Fruit fly (Drosophila melanogaster) whole organism, embryonic: ENCODE measurements around the gene Ppn.

Source experiments
- Bdp1 ChIP-seq: fragments of 200-800 bp; sonication (Bioruptor generic); optimal IDR thresholded peaks from 3 replicates; lab custom pipeline; 2016; ENCODE audit warnings: missing biosample characterization, missing genetic modification characterization
- Blimp-1 ChIP-seq: fragments of 200-800 bp; sonication (Bioruptor generic); optimal IDR thresholded peaks from 3 replicates; lab custom pipeline; 2018; ENCODE audit warnings: missing biosample characterization, missing genetic modification characterization, mild to moderate bottlenecking, moderate library complexity, missing genetic modification reagents
- CG10959 ChIP-seq: fragments of 200-800 bp; sonication (Bioruptor generic); IDR thresholded peaks from 2 replicates; pipeline ENCODE4 v1.3.6; 2022; ENCODE audit warnings: missing biosample characterization, missing genetic modification characterization
- CG11247 ChIP-seq: fragments of 200-800 bp; sonication (Bioruptor generic); IDR thresholded peaks from 2 replicates; pipeline ENCODE4 v1.3.6; 2022; ENCODE audit warnings: missing biosample characterization, missing genetic modification characterization
- CG12071 ChIP-seq: fragments of 200-800 bp; sonication (Bioruptor generic); optimal IDR thresholded peaks from 3 replicates; lab custom pipeline; 2018; ENCODE audit warnings: missing biosample characterization, mild to moderate bottlenecking, missing genetic modification characterization
- CG13775 ChIP-seq: fragments of 200-800 bp; sonication (Bioruptor generic); optimal IDR thresholded peaks from 3 replicates; lab custom pipeline; 2017; ENCODE audit warnings: missing biosample characterization, mild to moderate bottlenecking, missing genetic modification characterization
- CG13894 ChIP-seq: fragments of 200-800 bp; sonication (Bioruptor generic); optimal IDR thresholded peaks from 3 replicates; lab custom pipeline; 2018; ENCODE audit warnings: missing biosample characterization, mild to moderate bottlenecking, missing genetic modification characterization, moderate library complexity
- CG14860 ChIP-seq: fragments of 200-800 bp; sonication (Bioruptor generic); IDR thresholded peaks from 3 replicates; pipeline ENCODE4 v1.3.6; 2022; ENCODE audit warnings: missing biosample characterization, missing genetic modification characterization; ENCODE audit not compliant: partially characterized antibody
- CG15479 ChIP-seq: fragments of 200-800 bp; sonication (Bioruptor generic); optimal IDR thresholded peaks from 3 replicates; lab custom pipeline; 2019; ENCODE audit warnings: missing biosample characterization, mild to moderate bottlenecking, missing genetic modification characterization, moderate library complexity
- CG15696 ChIP-seq: fragments of 200-800 bp; sonication (Bioruptor generic); optimal IDR thresholded peaks from 2 replicates; lab custom pipeline; 2019; ENCODE audit warnings: missing biosample characterization, mild to moderate bottlenecking, missing genetic modification characterization, moderate library complexity
- CG1647 ChIP-seq: fragments of 200-800 bp; sonication (Bioruptor generic); optimal IDR thresholded peaks from 3 replicates; lab custom pipeline; 2016; ENCODE audit warnings: missing biosample characterization, missing genetic modification characterization
- CG16779 ChIP-seq: fragments of 200-800 bp; sonication (Bioruptor generic); IDR thresholded peaks from 2 replicates; pipeline ENCODE4 v1.3.6; 2022; ENCODE audit warnings: missing biosample characterization, missing genetic modification characterization
- CG2202 ChIP-seq: fragments of 200-800 bp; sonication (Bioruptor generic); optimal IDR thresholded peaks from 2 replicates; lab custom pipeline; 2018; ENCODE audit warnings: missing biosample characterization, mild to moderate bottlenecking, missing genetic modification characterization
- CG30431 ChIP-seq: fragments of 200-800 bp; sonication (Bioruptor generic); optimal IDR thresholded peaks from 2 replicates; lab custom pipeline; 2017; ENCODE audit warnings: missing biosample characterization, missing genetic modification characterization
- CG33213 ChIP-seq: fragments of 200-800 bp; sonication (Bioruptor generic); optimal IDR thresholded peaks from 3 replicates; lab custom pipeline; 2016; ENCODE audit warnings: missing biosample characterization, missing genetic modification characterization
- CG3726 ChIP-seq: fragments of 200-800 bp; sonication (Bioruptor generic); IDR thresholded peaks from 3 replicates; pipeline ENCODE4, ENCODE4 v1.3.6; 2022; ENCODE audit warnings: missing biosample characterization, missing genetic modification characterization
- CG3995 ChIP-seq: fragments of 200-800 bp; sonication (Bioruptor generic); optimal IDR thresholded peaks from 3 replicates; lab custom pipeline; 2016; ENCODE audit warnings: missing biosample characterization, missing genetic modification characterization
- CG4404 ChIP-seq: fragments of 200-800 bp; sonication (Bioruptor generic); IDR thresholded peaks from 2 replicates; pipeline ENCODE4 v1.3.6; 2022; ENCODE audit warnings: missing biosample characterization, missing genetic modification characterization
- CG4617 ChIP-seq: fragments of 200-800 bp; sonication (Bioruptor generic); optimal IDR thresholded peaks from 3 replicates; lab custom pipeline; 2016; ENCODE audit warnings: missing biosample characterization, missing genetic modification characterization, borderline replicate concordance
- CG6689 ChIP-seq: fragments of 200-800 bp; sonication (Bioruptor generic); IDR thresholded peaks from 2 replicates; pipeline ENCODE4 v1.3.6; 2022; ENCODE audit warnings: missing biosample characterization, missing genetic modification characterization
- CG6765 ChIP-seq: fragments of 200-800 bp; sonication (Bioruptor generic); optimal IDR thresholded peaks from 3 replicates; lab custom pipeline; 2017; ENCODE audit warnings: missing biosample characterization, mild to moderate bottlenecking, missing genetic modification characterization
- CG7963 ChIP-seq: fragments of 200-800 bp; sonication (Bioruptor generic); IDR thresholded peaks from 3 replicates; pipeline ENCODE4 v1.3.6; 2022; ENCODE audit warnings: missing biosample characterization, missing genetic modification characterization; ENCODE audit not compliant: partially characterized antibody
- Dad ChIP-seq: fragments of 200-800 bp; sonication (Bioruptor generic); optimal IDR thresholded peaks from 3 replicates; lab custom pipeline; 2016; ENCODE audit warnings: missing biosample characterization, missing genetic modification characterization
- Dfd ChIP-seq, 2 experiments: fragments of >200 bp; optimal IDR thresholded peaks; 2 replicates each; lab custom pipeline; 2017; ENCODE audit warnings: missing biosample characterization in 2 of 2, missing genetic modification characterization in 2 of 2
- Doc3 ChIP-seq: fragments of 200-800 bp; sonication (Bioruptor generic); IDR thresholded peaks from 3 replicates; pipeline ENCODE4 v1.3.6; 2022; ENCODE audit warnings: missing biosample characterization, missing genetic modification characterization; ENCODE audit not compliant: partially characterized antibody
- Dref ChIP-seq: fragments of 200-800 bp; sonication (Bioruptor generic); IDR thresholded peaks from 2 replicates; pipeline ENCODE4 v1.3.6; 2022; ENCODE audit warnings: missing biosample characterization, missing genetic modification characterization
- Fer2 ChIP-seq: fragments of 200-800 bp; sonication (Bioruptor generic); optimal IDR thresholded peaks from 2 replicates; lab custom pipeline; 2018; ENCODE audit warnings: missing biosample characterization, mild to moderate bottlenecking, missing genetic modification characterization, moderate library complexity
- Lpt ChIP-seq: fragments of >200 bp; optimal IDR thresholded peaks from 2 replicates; lab custom pipeline; 2018; ENCODE audit warnings: missing biosample characterization, missing genetic modification characterization
- MESR4 ChIP-seq: fragments of 200-800 bp; sonication (Bioruptor generic); optimal IDR thresholded peaks from 2 replicates; lab custom pipeline; 2018; ENCODE audit warnings: missing biosample characterization, mild to moderate bottlenecking, missing genetic modification characterization, moderate library complexity
- Mad ChIP-seq: fragments of 200-800 bp; sonication (Bioruptor generic); optimal IDR thresholded peaks from 2 replicates; lab custom pipeline; 2016; ENCODE audit warnings: missing biosample characterization, missing genetic modification characterization
- Sin3A ChIP-seq: fragments of >200 bp; optimal IDR thresholded peaks from 2 replicates; lab custom pipeline; 2018
- Xrp1 ChIP-seq: fragments of 200-800 bp; sonication (Bioruptor generic); IDR thresholded peaks from 2 replicates; pipeline ENCODE4 v1.3.6; 2022; ENCODE audit warnings: missing biosample characterization, missing genetic modification characterization
- amos ChIP-seq: fragments of 200-800 bp; sonication (Bioruptor generic); IDR thresholded peaks from 2 replicates; pipeline ENCODE4 v1.3.6; 2022; ENCODE audit warnings: missing biosample characterization, missing genetic modification characterization; ENCODE audit not compliant: partially characterized antibody
- bowl ChIP-seq: fragments of 200-800 bp; sonication (Bioruptor generic); IDR thresholded peaks from 2 replicates; pipeline ENCODE4 v1.3.6; 2022; ENCODE audit warnings: missing biosample characterization, missing genetic modification characterization
- bsh ChIP-seq, 2 experiments: fragments of 200-800 bp; sonication (Bioruptor generic); optimal IDR thresholded peaks; 2 replicates each; lab custom pipeline; 2017 to 2018; ENCODE audit warnings: mild to moderate bottlenecking in 2 of 2, missing biosample characterization in 2 of 2, missing genetic modification characterization in 2 of 2, moderate library complexity in 1 of 2
- btn ChIP-seq: fragments of 200-800 bp; sonication (Bioruptor generic); optimal IDR thresholded peaks from 2 replicates; lab custom pipeline; 2016; ENCODE audit warnings: missing biosample characterization, missing genetic modification characterization
- cas ChIP-seq: fragments of 200-800 bp; sonication (Bioruptor generic); IDR thresholded peaks from 2 replicates; pipeline ENCODE4 v1.3.6; 2022; ENCODE audit warnings: missing biosample characterization, missing genetic modification characterization
- croc ChIP-seq: fragments of 200-800 bp; sonication (Bioruptor generic); conservative IDR thresholded peaks from 3 replicates; pipeline ENCODE4 v1.3.6; 2022; ENCODE audit warnings: missing biosample characterization, missing genetic modification characterization
- dati ChIP-seq: fragments of 200-800 bp; sonication (Bioruptor generic); IDR thresholded peaks from 2 replicates; pipeline ENCODE4 v1.3.6; 2022; ENCODE audit warnings: missing biosample characterization, missing genetic modification characterization
- disco-r ChIP-seq: fragments of 200-800 bp; sonication (Bioruptor generic); optimal IDR thresholded peaks from 2 replicates; lab custom pipeline; 2016; ENCODE audit warnings: missing biosample characterization, missing genetic modification characterization
- dysf ChIP-seq: fragments of 200-800 bp; sonication (Bioruptor generic); IDR thresholded peaks from 3 replicates; pipeline ENCODE4 v1.3.6; 2022; ENCODE audit warnings: missing biosample characterization, missing genetic modification characterization
- emc ChIP-seq: fragments of 200-800 bp; sonication (Bioruptor generic); optimal IDR thresholded peaks from 2 replicates; lab custom pipeline; 2016; ENCODE audit warnings: missing biosample characterization, missing genetic modification characterization
- hb ChIP-seq: fragments of 200-800 bp; sonication (Bioruptor generic); IDR thresholded peaks from 3 replicates; pipeline ENCODE4 v1.3.6; 2022; ENCODE audit warnings: missing biosample characterization, missing genetic modification characterization; ENCODE audit not compliant: partially characterized antibody
- lbe ChIP-seq: fragments of 200-800 bp; sonication (Bioruptor generic); optimal IDR thresholded peaks from 2 replicates; lab custom pipeline; 2016; ENCODE audit warnings: missing biosample characterization, mild to moderate bottlenecking, missing genetic modification characterization
- nom ChIP-seq: fragments of 200-800 bp; sonication (Bioruptor generic); optimal IDR thresholded peaks from 2 replicates; lab custom pipeline; 2017; ENCODE audit warnings: missing biosample characterization, missing genetic modification characterization, mild to moderate bottlenecking, moderate library complexity, missing genetic modification reagents
- otp ChIP-seq: fragments of 200-800 bp; sonication (Bioruptor generic); IDR thresholded peaks from 3 replicates; pipeline ENCODE4, ENCODE4 v1.3.6; 2022; ENCODE audit warnings: missing biosample characterization, missing genetic modification characterization
- repo ChIP-seq: fragments of 200-800 bp; sonication (Bioruptor generic); optimal IDR thresholded peaks from 2 replicates; lab custom pipeline; 2016; ENCODE audit warnings: missing biosample characterization, missing genetic modification characterization
- rib ChIP-seq: fragments of 200-800 bp; sonication (Bioruptor generic); IDR thresholded peaks from 2 replicates; pipeline ENCODE4 v1.3.6; 2022; ENCODE audit warnings: missing biosample characterization, missing genetic modification characterization
- scrt ChIP-seq: fragments of 200-800 bp; sonication (Bioruptor generic); optimal IDR thresholded peaks from 2 replicates; lab custom pipeline; 2018; ENCODE audit warnings: missing biosample characterization, mild to moderate bottlenecking, missing genetic modification characterization, moderate library complexity
- sens ChIP-seq: fragments of 200-800 bp; sonication (Bioruptor generic); peaks from one replicate; lab custom pipeline; 2016; ENCODE audit warnings: missing biosample characterization, missing genetic modification characterization
- ttk ChIP-seq: fragments of 200-800 bp; sonication (Bioruptor generic); IDR thresholded peaks from 2 replicates; pipeline ENCODE4 v2.1.2; 2022; ENCODE audit warnings: missing biosample characterization, missing genetic modification characterization
- zf30C ChIP-seq: fragments of 200-800 bp; sonication (Bioruptor generic); optimal IDR thresholded peaks from 3 replicates; lab custom pipeline; 2018; ENCODE audit warnings: missing biosample characterization, mild to moderate bottlenecking, missing genetic modification characterization

Gene Ppn

DNA sequence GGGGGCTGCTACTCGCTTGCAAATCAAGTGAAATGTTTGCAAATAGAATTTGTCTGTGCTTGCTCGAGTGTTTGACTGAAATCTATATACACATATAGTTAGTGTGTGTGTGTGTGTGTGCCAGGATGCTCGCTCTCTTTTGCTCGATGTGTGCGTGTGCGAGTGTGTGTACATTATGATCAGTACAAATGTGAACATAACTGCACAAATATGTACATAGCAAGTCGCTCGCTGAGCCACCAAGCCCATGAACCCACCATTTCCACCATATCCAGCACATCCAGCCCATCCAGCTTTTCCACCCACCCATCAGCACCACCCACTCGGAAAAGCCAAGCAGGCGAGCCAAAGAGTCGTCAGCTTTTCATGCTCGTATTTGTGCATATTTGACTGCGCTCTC lies 12.1 kb upstream of the Ppn start:
- no peak for TF ChIP-seq Doc3 (GFP tag; lab: Robert Waterston, UW)
- TF ChIP-seq Bdp1 (GFP tag; lab: Kevin White, UChicago): no peak
- TF ChIP-seq Mad (GFP tag; lab: Kevin White, UChicago): no peak
- peak; percentile 50 for TF ChIP-seq CG2202 (tag; lab: Kevin White, UChicago)
- TF ChIP-seq emc: no peak
- no peak for TF ChIP-seq CG33213
- no peak; the same call in 1 of the 2 replicates for TF ChIP-seq dati
- no peak for TF ChIP-seq bowl (GFP tag; lab: Robert Waterston, UW)
- no peak for TF ChIP-seq ttk (GFP tag; lab: Robert Waterston, UW)
- TF ChIP-seq Sin3A: no peak
- 0 out of 2 replicates have a peak, but pooled peaks have one; percentile 12 for TF ChIP-seq CG10959 (GFP tag; lab: Robert Waterston, UW)
- TF ChIP-seq cas (GFP tag; lab: Robert Waterston, UW): no peak
- TF ChIP-seq bsh (GFP tag; optimal IDR thresholded peaks at IDR 0.05; lab: Kevin White, UChicago): peak in 1 of 2 experiments; percentile 38
- TF ChIP-seq lbe (GFP tag; lab: Kevin White, UChicago): no peak
- no peak for TF ChIP-seq CG3995
- TF ChIP-seq Lpt: no peak
- no peak for TF ChIP-seq hb
- TF ChIP-seq CG12071 (GFP tag; lab: Kevin White, UChicago): no peak
- no peak for TF ChIP-seq rib (GFP tag; lab: Robert Waterston, UW)
- TF ChIP-seq btn: no peak
- peak; percentile 43 for TF ChIP-seq CG15696
- 0 out of 3 replicates have a peak, but pooled peaks have one; percentile 20 for TF ChIP-seq otp
- TF ChIP-seq Dfd (GFP tag; optimal IDR thresholded peaks at IDR 0.05; lab: Kevin White, UChicago): no peak
- no peak for TF ChIP-seq CG6765 (GFP tag; lab: Kevin White, UChicago)
- TF ChIP-seq CG4404 (GFP tag; lab: Robert Waterston, UW): no peak
- no peak for TF ChIP-seq CG13775 (GFP tag; lab: Kevin White, UChicago)
- no peak for TF ChIP-seq CG6689 (GFP tag; lab: Robert Waterston, UW)
- TF ChIP-seq Blimp-1 (GFP tag; lab: Kevin White, UChicago): peak; percentile 32
- TF ChIP-seq CG15479 (GFP tag; lab: Kevin White, UChicago): no peak
- no peak for TF ChIP-seq scrt (GFP tag; lab: Kevin White, UChicago)
- TF ChIP-seq repo (GFP tag; lab: Kevin White, UChicago): no peak
- no peak for TF ChIP-seq CG11247 (GFP tag; lab: Robert Waterston, UW)
- TF ChIP-seq CG30431: no peak
- no peak for TF ChIP-seq disco-r (GFP tag; lab: Kevin White, UChicago)
- no peak for TF ChIP-seq CG13894 (tag; lab: Kevin White, UChicago)
- no peak for TF ChIP-seq zf30C (GFP tag; lab: Kevin White, UChicago)
- TF ChIP-seq Dref (GFP tag; lab: Robert Waterston, UW): no peak
- TF ChIP-seq Dad (GFP tag; lab: Kevin White, UChicago): no peak
- peak; percentile 53; the same call in 1 of the 3 replicates for TF ChIP-seq CG3726 (GFP tag; lab: Robert Waterston, UW)
- no peak for TF ChIP-seq nom (GFP tag; lab: Kevin White, UChicago)
- no peak for TF ChIP-seq CG1647 (GFP tag; lab: Kevin White, UChicago)
- peak; percentile 44 for TF ChIP-seq Xrp1 (GFP tag; lab: Robert Waterston, UW)
- no peak for TF ChIP-seq CG14860 (GFP tag; lab: Robert Waterston, UW)
- TF ChIP-seq CG4617 (GFP tag; lab: Kevin White, UChicago): no peak
- no peak for TF ChIP-seq MESR4 (GFP tag; lab: Kevin White, UChicago)
- no peak for TF ChIP-seq CG7963
- TF ChIP-seq CG16779 (GFP tag; lab: Robert Waterston, UW): no peak
- TF ChIP-seq amos (GFP tag; lab: Robert Waterston, UW): no peak
- TF ChIP-seq croc: no peak
- TF ChIP-seq sens: peak; percentile 53
- TF ChIP-seq dysf (GFP tag; lab: Robert Waterston, UW): no peak
- no peak for TF ChIP-seq Fer2 (tag; lab: Kevin White, UChicago)
